Fruit fly (Drosophila melanogaster) whole organism, embryonic: ENCODE measurements around the gene Tmc.

Experiments used
- B-H2 ChIP-seq: fragments of 200-800 bp; sonication (Bioruptor generic); optimal IDR thresholded peaks from 2 replicates; lab custom pipeline; 2018; ENCODE audit warnings: missing biosample characterization, mild to moderate bottlenecking, missing genetic modification characterization
- CG11085 ChIP-seq: fragments of 200-800 bp; sonication (Bioruptor generic); IDR thresholded peaks from 2 replicates; pipeline ENCODE4 v1.3.6; 2022; ENCODE audit warnings: missing biosample characterization, missing genetic modification characterization
- CG11504 ChIP-seq: fragments of 200-800 bp; sonication (Bioruptor generic); optimal IDR thresholded peaks from 3 replicates; lab custom pipeline; 2019; ENCODE audit warnings: missing biosample characterization, mild to moderate bottlenecking, missing genetic modification characterization, moderate library complexity
- CG11723 ChIP-seq: fragments of 200-800 bp; sonication (Bioruptor generic); optimal IDR thresholded peaks from 2 replicates; lab custom pipeline; 2017; ENCODE audit warnings: missing biosample characterization, mild to moderate bottlenecking, missing genetic modification characterization
- CG12071 ChIP-seq: fragments of 200-800 bp; sonication (Bioruptor generic); optimal IDR thresholded peaks from 3 replicates; lab custom pipeline; 2018; ENCODE audit warnings: missing biosample characterization, mild to moderate bottlenecking, missing genetic modification characterization
- CG12155 ChIP-seq: fragments of 200-800 bp; sonication (Bioruptor generic); optimal IDR thresholded peaks from 3 replicates; lab custom pipeline; 2016; ENCODE audit warnings: missing biosample characterization, missing genetic modification characterization
- CG15479 ChIP-seq: fragments of 200-800 bp; sonication (Bioruptor generic); optimal IDR thresholded peaks from 3 replicates; lab custom pipeline; 2019; ENCODE audit warnings: missing biosample characterization, mild to moderate bottlenecking, missing genetic modification characterization, moderate library complexity
- CG1647 ChIP-seq: fragments of 200-800 bp; sonication (Bioruptor generic); optimal IDR thresholded peaks from 3 replicates; lab custom pipeline; 2016; ENCODE audit warnings: missing biosample characterization, missing genetic modification characterization
- CG18262 ChIP-seq: fragments of 200-800 bp; optimal IDR thresholded peaks from 3 replicates; lab custom pipeline; 2019; ENCODE audit warnings: missing biosample characterization, mild to moderate bottlenecking, missing genetic modification characterization, moderate library complexity
- CG2116 ChIP-seq: fragments of 200-800 bp; sonication (Bioruptor generic); optimal IDR thresholded peaks from 3 replicates; lab custom pipeline; 2018; ENCODE audit warnings: missing biosample characterization, mild to moderate bottlenecking, missing genetic modification characterization
- CG30020 ChIP-seq: fragments of 200-800 bp; optimal IDR thresholded peaks from 2 replicates; lab custom pipeline; 2019; ENCODE audit warnings: missing biosample characterization, mild to moderate bottlenecking, missing genetic modification characterization, moderate library complexity
- CG30403 ChIP-seq: fragments of 200-800 bp; sonication (Bioruptor generic); optimal IDR thresholded peaks from 3 replicates; lab custom pipeline; 2016; ENCODE audit warnings: missing biosample characterization, missing genetic modification characterization
- CG3163 ChIP-seq: fragments of 200-800 bp; sonication (Bioruptor generic); optimal IDR thresholded peaks from 3 replicates; lab custom pipeline; 2016; ENCODE audit warnings: missing biosample characterization, missing genetic modification characterization
- CG33213 ChIP-seq: fragments of 200-800 bp; sonication (Bioruptor generic); optimal IDR thresholded peaks from 3 replicates; lab custom pipeline; 2016; ENCODE audit warnings: missing biosample characterization, missing genetic modification characterization
- CG3407 ChIP-seq: fragments of 200-800 bp; sonication (Bioruptor generic); optimal IDR thresholded peaks from 2 replicates; lab custom pipeline; 2018; ENCODE audit warnings: missing biosample characterization, mild to moderate bottlenecking, missing genetic modification characterization
- CG4617 ChIP-seq: fragments of 200-800 bp; sonication (Bioruptor generic); optimal IDR thresholded peaks from 3 replicates; lab custom pipeline; 2016; ENCODE audit warnings: missing biosample characterization, missing genetic modification characterization, borderline replicate concordance
- CG4820 ChIP-seq: fragments of 200-800 bp; sonication (Bioruptor generic); optimal IDR thresholded peaks from 3 replicates; lab custom pipeline; 2016; ENCODE audit warnings: missing biosample characterization, missing genetic modification characterization
- CG6175 ChIP-seq: fragments of 200-800 bp; sonication (Bioruptor generic); IDR thresholded peaks from 3 replicates; pipeline ENCODE4 v1.3.6; 2022; ENCODE audit warnings: missing biosample characterization, missing genetic modification characterization
- CG6791 ChIP-seq: fragments of 200-800 bp; sonication (Bioruptor generic); IDR thresholded peaks from 3 replicates; pipeline ENCODE4 v1.3.6; 2022; ENCODE audit warnings: missing biosample characterization, missing genetic modification characterization; ENCODE audit not compliant: partially characterized antibody
- CG7372 ChIP-seq: fragments of 200-800 bp; sonication (Bioruptor generic); IDR thresholded peaks from 2 replicates; pipeline ENCODE4 v1.3.6; 2022; ENCODE audit warnings: missing biosample characterization, missing genetic modification characterization
- CG8765 ChIP-seq: fragments of 200-800 bp; sonication (Bioruptor generic); IDR thresholded peaks from 2 replicates; pipeline ENCODE4 v1.3.6; 2022; ENCODE audit warnings: missing biosample characterization, missing genetic modification characterization
- CG9797 ChIP-seq: fragments of 200-800 bp; sonication (Bioruptor generic); optimal IDR thresholded peaks from 3 replicates; lab custom pipeline; 2018; ENCODE audit warnings: missing biosample characterization, mild to moderate bottlenecking, missing genetic modification characterization
- CHES-1-like ChIP-seq: fragments of 200-800 bp; sonication (Bioruptor generic); optimal IDR thresholded peaks from 2 replicates; lab custom pipeline; 2016; ENCODE audit warnings: missing biosample characterization, missing genetic modification characterization
- Doc2 ChIP-seq: fragments of 200-800 bp; sonication (Bioruptor generic); IDR thresholded peaks from 2 replicates; pipeline ENCODE4 v1.3.6; 2022; ENCODE audit warnings: missing biosample characterization, missing genetic modification characterization
- Dref ChIP-seq: fragments of 200-800 bp; sonication (Bioruptor generic); IDR thresholded peaks from 2 replicates; pipeline ENCODE4 v1.3.6; 2022; ENCODE audit warnings: missing biosample characterization, missing genetic modification characterization
- Eip74EF ChIP-seq, 2 experiments: fragments of 200-800 bp in 1 of 2; fragments of >200 bp in 1 of 2; sonication (Bioruptor generic) in 1 of 2; optimal IDR thresholded peaks; 2 replicates each; lab custom pipeline; 2017 to 2019; ENCODE audit warnings: missing biosample characterization in 2 of 2, missing genetic modification characterization in 2 of 2, mild to moderate bottlenecking in 1 of 2, moderate library complexity in 1 of 2
- HmgZ ChIP-seq: fragments of 200-800 bp; sonication (Bioruptor generic); optimal IDR thresholded peaks from 2 replicates; lab custom pipeline; 2018; ENCODE audit warnings: missing biosample characterization, mild to moderate bottlenecking, missing genetic modification characterization
- Hr3 ChIP-seq: fragments of 200-800 bp; sonication (Bioruptor generic); optimal IDR thresholded peaks from 3 replicates; lab custom pipeline; 2016; ENCODE audit warnings: missing biosample characterization, missing genetic modification characterization
- MESR4 ChIP-seq: fragments of 200-800 bp; sonication (Bioruptor generic); optimal IDR thresholded peaks from 2 replicates; lab custom pipeline; 2018; ENCODE audit warnings: missing biosample characterization, mild to moderate bottlenecking, missing genetic modification characterization, moderate library complexity
- NC2α ChIP-seq: fragments of 200-800 bp; sonication (Bioruptor generic); optimal IDR thresholded peaks from 2 replicates; lab custom pipeline; 2016; ENCODE audit warnings: missing biosample characterization, missing genetic modification characterization
- Oli ChIP-seq: fragments of 200-800 bp; sonication (Bioruptor generic); optimal IDR thresholded peaks from 2 replicates; lab custom pipeline; 2018; ENCODE audit warnings: missing biosample characterization, mild to moderate bottlenecking, missing genetic modification characterization, moderate library complexity
- PHDP ChIP-seq: fragments of 200-800 bp; sonication (Bioruptor generic); optimal IDR thresholded peaks from 3 replicates; lab custom pipeline; 2018; ENCODE audit warnings: missing biosample characterization, mild to moderate bottlenecking, missing genetic modification characterization, moderate library complexity
- Sox102F ChIP-seq: fragments of 200-800 bp; sonication (Bioruptor generic); optimal IDR thresholded peaks from 2 replicates; lab custom pipeline; 2018; ENCODE audit warnings: missing biosample characterization, mild to moderate bottlenecking, missing genetic modification characterization, moderate library complexity
- Sry-δ ChIP-seq: fragments of 200-800 bp; sonication (Bioruptor generic); optimal IDR thresholded peaks from 2 replicates; lab custom pipeline; 2016; ENCODE audit warnings: missing biosample characterization, missing genetic modification characterization
- Vsx1 ChIP-seq: fragments of 200-800 bp; sonication (Bioruptor generic); optimal IDR thresholded peaks from 2 replicates; lab custom pipeline; 2017; ENCODE audit warnings: missing biosample characterization, mild to moderate bottlenecking, missing genetic modification characterization, missing genetic modification reagents
- Xbp1 ChIP-seq: fragments of 200-800 bp; sonication (Bioruptor generic); optimal IDR thresholded peaks from 3 replicates; lab custom pipeline; 2016; ENCODE audit warnings: missing biosample characterization, mild to moderate bottlenecking, missing genetic modification characterization
- YL-1 ChIP-seq: fragments of 200-800 bp; sonication (Bioruptor generic); optimal IDR thresholded peaks from 3 replicates; lab custom pipeline; 2017; ENCODE audit warnings: missing biosample characterization, mild to moderate bottlenecking, missing genetic modification characterization
- ab ChIP-seq: fragments of 200-800 bp; sonication (Bioruptor generic); optimal IDR thresholded peaks from 2 replicates; lab custom pipeline; 2016; ENCODE audit warnings: missing biosample characterization, missing genetic modification characterization
- amos ChIP-seq: fragments of 200-800 bp; sonication (Bioruptor generic); IDR thresholded peaks from 2 replicates; pipeline ENCODE4 v1.3.6; 2022; ENCODE audit warnings: missing biosample characterization, missing genetic modification characterization; ENCODE audit not compliant: partially characterized antibody
- chn ChIP-seq: fragments of 200-800 bp; sonication (Bioruptor generic); optimal IDR thresholded peaks from 2 replicates; lab custom pipeline; 2016; ENCODE audit warnings: missing biosample characterization, missing genetic modification characterization
- croc ChIP-seq: fragments of 200-800 bp; sonication (Bioruptor generic); conservative IDR thresholded peaks from 3 replicates; pipeline ENCODE4 v1.3.6; 2022; ENCODE audit warnings: missing biosample characterization, missing genetic modification characterization
- danr ChIP-seq: fragments of 200-800 bp; sonication (Bioruptor generic); IDR thresholded peaks from 2 replicates; pipeline ENCODE4 v1.3.6; 2022; ENCODE audit warnings: missing biosample characterization, missing genetic modification characterization
- gfzf ChIP-seq: fragments of 200-800 bp; sonication (Bioruptor generic); optimal IDR thresholded peaks from 2 replicates; lab custom pipeline; 2016; ENCODE audit warnings: missing biosample characterization, mild to moderate bottlenecking, missing genetic modification characterization, moderate library complexity
- grau ChIP-seq: fragments of 200-800 bp; optimal IDR thresholded peaks from 3 replicates; lab custom pipeline; 2019; ENCODE audit warnings: missing biosample characterization, mild to moderate bottlenecking, missing genetic modification characterization, moderate library complexity
- knrl ChIP-seq: fragments of 200-800 bp; sonication (Bioruptor generic); IDR thresholded peaks from 3 replicates; pipeline ENCODE4 v1.3.6; 2022; ENCODE audit warnings: missing biosample characterization, missing genetic modification characterization; ENCODE audit not compliant: partially characterized antibody
- pzg ChIP-seq: fragments of 200-800 bp; sonication (Bioruptor generic); optimal IDR thresholded peaks from 3 replicates; lab custom pipeline; 2018; ENCODE audit warnings: missing biosample characterization, mild to moderate bottlenecking, missing genetic modification characterization, moderate library complexity
- sens ChIP-seq: fragments of 200-800 bp; sonication (Bioruptor generic); peaks from one replicate; lab custom pipeline; 2016; ENCODE audit warnings: missing biosample characterization, missing genetic modification characterization
- sob ChIP-seq: fragments of 200-800 bp; sonication (Bioruptor generic); IDR thresholded peaks from 2 replicates; pipeline ENCODE4 v1.3.6; 2022; ENCODE audit warnings: missing biosample characterization, missing genetic modification characterization
- stwl ChIP-seq: fragments of 200-800 bp; sonication (Bioruptor generic); optimal IDR thresholded peaks from 3 replicates; lab custom pipeline; 2018; ENCODE audit warnings: missing biosample characterization, mild to moderate bottlenecking, missing genetic modification characterization, moderate library complexity
- vnd ChIP-seq: fragments of 200-800 bp; sonication (Bioruptor generic); IDR thresholded peaks from 3 replicates; pipeline ENCODE4 v1.3.6; 2022; ENCODE audit warnings: missing biosample characterization, missing genetic modification characterization; ENCODE audit not compliant: partially characterized antibody
- zen ChIP-seq: fragments of 200-800 bp; sonication (Bioruptor generic); optimal IDR thresholded peaks from 3 replicates; lab custom pipeline; 2018; ENCODE audit warnings: missing biosample characterization, mild to moderate bottlenecking, missing genetic modification characterization, moderate library complexity

Tmc gene

DNA sequence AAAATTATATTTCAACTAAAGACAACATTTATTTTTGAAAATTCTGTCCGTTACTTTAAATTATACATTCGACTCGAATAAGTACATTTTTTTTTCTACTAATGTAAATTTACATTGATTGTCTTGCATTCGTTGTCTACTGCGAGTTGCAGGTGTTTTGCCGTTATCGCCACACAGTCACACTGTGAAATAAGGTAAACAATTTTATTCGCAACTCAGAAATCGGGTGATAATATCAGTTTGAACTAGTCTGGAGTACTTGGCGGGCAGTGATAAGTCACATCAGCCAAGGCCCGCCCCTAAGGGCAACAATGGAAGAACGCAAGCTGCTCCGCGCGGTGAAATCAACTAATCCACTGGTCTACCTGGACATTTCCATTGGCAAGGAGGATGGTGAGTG is 32.3 kb downstream of the Tmc start (continued):
- peak; percentile 54; the same call in 2 of the 3 replicates for TF ChIP-seq knrl (GFP tag; lab: Robert Waterston, UW)
- peak; percentile 64 for TF ChIP-seq MESR4 (GFP tag; lab: Kevin White, UChicago)
- TF ChIP-seq CG18262 (tag; lab: Kevin White, UChicago), result no peak
- 0 out of 3 replicates have a peak, but pooled peaks have one; percentile 53 for TF ChIP-seq CG6791 (GFP tag; lab: Robert Waterston, UW)
- peak; percentile 17 for TF ChIP-seq CG33213 (GFP tag; lab: Kevin White, UChicago)
- peak; percentile 54 for TF ChIP-seq HmgZ (tag; lab: Kevin White, UChicago)
- TF ChIP-seq Doc2, result no peak
- peak; percentile 19 for TF ChIP-seq CG2116 (GFP tag; lab: Kevin White, UChicago)
- peak; percentile 59 for TF ChIP-seq sens
- no peak for TF ChIP-seq CG3407
- peak; percentile 67 for TF ChIP-seq amos
- no peak for TF ChIP-seq Oli (tag; lab: Kevin White, UChicago)
- TF ChIP-seq stwl, result peak; percentile 63
- TF ChIP-seq grau (tag; lab: Kevin White, UChicago), result no peak
- no peak for TF ChIP-seq CG6175 (GFP tag; lab: Robert Waterston, UW)
- TF ChIP-seq CG12155 (GFP tag; lab: Kevin White, UChicago), result no peak
- peak; percentile 68 for TF ChIP-seq CHES-1-like (GFP tag; lab: Kevin White, UChicago)
- peak; percentile 75 for TF ChIP-seq pzg (GFP tag; lab: Kevin White, UChicago)
- TF ChIP-seq CG12071 (GFP tag; lab: Kevin White, UChicago), result no peak
- TF ChIP-seq zen, result no peak
- no peak for TF ChIP-seq CG11085 (GFP tag; lab: Robert Waterston, UW)
- peak; percentile 59 for TF ChIP-seq CG4617 (GFP tag; lab: Kevin White, UChicago)
- no peak for TF ChIP-seq CG4820
- TF ChIP-seq CG7372 (GFP tag; lab: Robert Waterston, UW), result no peak
- TF ChIP-seq CG15479 (GFP tag; lab: Kevin White, UChicago), result no peak
- no peak for TF ChIP-seq ab (GFP tag; lab: Kevin White, UChicago)
- TF ChIP-seq Vsx1 (GFP tag; lab: Kevin White, UChicago), result no peak
- TF ChIP-seq chn (GFP tag; lab: Kevin White, UChicago), result no peak
- TF ChIP-seq Eip74EF (GFP tag; optimal IDR thresholded peaks at IDR 0.05; lab: Kevin White, UChicago), result no peak
- TF ChIP-seq CG11723 (GFP tag; lab: Kevin White, UChicago), result no peak
- peak; percentile 87 for TF ChIP-seq gfzf (GFP tag; lab: Kevin White, UChicago)
- TF ChIP-seq vnd (GFP tag; lab: Robert Waterston, UW), result 0 out of 3 replicates have a peak, but pooled peaks have one; percentile 23
- no peak for TF ChIP-seq CG11504 (tag; lab: Kevin White, UChicago)
- TF ChIP-seq sob (GFP tag; lab: Robert Waterston, UW), result no peak
- TF ChIP-seq Sry-δ, result peak; percentile 31
- TF ChIP-seq CG9797 (GFP tag; lab: Kevin White, UChicago), result peak; percentile 62
- TF ChIP-seq CG1647 (GFP tag; lab: Kevin White, UChicago), result no peak
- TF ChIP-seq danr (GFP tag; lab: Robert Waterston, UW), result no peak
- TF ChIP-seq, all 482 proteins: peak for 31

dm6 chr3L:9637812-9638211 is 40.2 kb downstream of the Tmc start, which contains the start of gene CG8329:
CG8329 (plus strand) TSS chr3L:9638112.
- no peak for TF ChIP-seq croc (GFP tag; lab: Robert Waterston, UW)
- TF ChIP-seq Sox102F, result no peak
- no peak for TF ChIP-seq Xbp1 (GFP tag; lab: Kevin White, UChicago)
- no peak for TF ChIP-seq Dref (GFP tag; lab: Robert Waterston, UW)
- TF ChIP-seq Hr3, result no peak
- no peak for TF ChIP-seq NC2α
- no peak for TF ChIP-seq CG30020 (tag; lab: Kevin White, UChicago)
- TF ChIP-seq CG8765, result no peak
- no peak for TF ChIP-seq vnd (GFP tag; lab: Robert Waterston, UW)
- TF ChIP-seq B-H2, result no peak
- no peak for TF ChIP-seq YL-1 (GFP tag; lab: Kevin White, UChicago)
- no peak for TF ChIP-seq CG3163 (GFP tag; lab: Kevin White, UChicago)
- no peak for TF ChIP-seq CG30403 (GFP tag; lab: Kevin White, UChicago)
- TF ChIP-seq CG12071 (GFP tag; lab: Kevin White, UChicago), result no peak
- no peak for TF ChIP-seq PHDP
